Worm (Caenorhabditis elegans) whole organism, L3 larva: Measurements from ENCODE around the gene sma-1.

ENCODE experiments used
- ceh-28 ChIP-seq: fragments of 150-350 bp; optimal IDR thresholded peaks from 2 replicates; lab custom pipeline; 2014; ENCODE audit warnings: missing biosample characterization, missing genetic modification reagents, missing genetic modification characterization
- ceh-82 ChIP-seq: fragments of 150-350 bp; optimal IDR thresholded peaks from 2 replicates; lab custom pipeline; 2014; ENCODE audit warnings: missing biosample characterization, missing genetic modification characterization
- ceh-9 ChIP-seq: sonication (generic microtip); optimal IDR thresholded peaks from 2 replicates; lab custom pipeline; 2018; ENCODE audit warnings: missing biosample characterization, missing genetic modification characterization
- egl-27 ChIP-seq: sonication (generic microtip); optimal IDR thresholded peaks from 4 replicates; lab custom pipeline; 2017; ENCODE audit warnings: missing biosample characterization, missing genetic modification reagents, missing genetic modification characterization
- egl-5 ChIP-seq: fragments of 150-350 bp; optimal IDR thresholded peaks from 2 replicates; lab custom pipeline; 2017; ENCODE audit warnings: missing biosample characterization, missing genetic modification reagents, missing genetic modification characterization, inconsistent platforms
- elt-2 ChIP-seq: sonication (generic microtip); optimal IDR thresholded peaks from 2 replicates; lab custom pipeline; 2016; ENCODE audit warnings: missing genetic modification reagents, mild to moderate bottlenecking, missing genetic modification characterization, missing compliant biosample characterization
- fkh-10 ChIP-seq: sonication (generic microtip); optimal IDR thresholded peaks from 2 replicates; lab custom pipeline; 2017; ENCODE audit warnings: missing biosample characterization, missing genetic modification reagents, missing genetic modification characterization
- fos-1 ChIP-seq: fragments of 150-350 bp; optimal IDR thresholded peaks from 2 replicates; lab custom pipeline; 2014; ENCODE audit warnings: missing biosample characterization, missing genetic modification characterization
- jun-1 ChIP-seq: fragments of 150-350 bp; optimal IDR thresholded peaks from 2 replicates; lab custom pipeline; 2014; ENCODE audit warnings: missing biosample characterization, missing genetic modification reagents, missing genetic modification characterization
- lin-39 ChIP-seq: fragments of 150-350 bp; optimal IDR thresholded peaks from 2 replicates; lab custom pipeline; 2018; ENCODE audit warnings: missing biosample characterization, missing genetic modification reagents, missing genetic modification characterization
- lsy-12 ChIP-seq: sonication (generic microtip); optimal IDR thresholded peaks from 2 replicates; lab custom pipeline; 2016; ENCODE audit warnings: mild to moderate bottlenecking, missing genetic modification characterization, missing compliant biosample characterization
- nhr-12 ChIP-seq: fragments of 150-350 bp; optimal IDR thresholded peaks from 2 replicates; lab custom pipeline; 2014; ENCODE audit warnings: missing biosample characterization, missing genetic modification characterization
- nhr-237 ChIP-seq: fragments of 150-350 bp; optimal IDR thresholded peaks from 2 replicates; lab custom pipeline; 2014; ENCODE audit warnings: missing biosample characterization, missing genetic modification characterization
- nhr-25 ChIP-seq: sonication (generic microtip); optimal IDR thresholded peaks from 2 replicates; lab custom pipeline; 2017; ENCODE audit warnings: missing biosample characterization, missing genetic modification characterization
- skn-1 ChIP-seq: fragments of 150-350 bp; optimal IDR thresholded peaks from 2 replicates; lab custom pipeline; 2014; ENCODE audit warnings: missing biosample characterization, missing genetic modification characterization
- tbx-2 ChIP-seq: sonication (generic microtip); optimal IDR thresholded peaks from 2 replicates; lab custom pipeline; 2016; ENCODE audit warnings: mild to moderate bottlenecking, missing genetic modification characterization, missing compliant biosample characterization
- unc-39 ChIP-seq: sonication (generic microtip); optimal IDR thresholded peaks from 4 replicates; lab custom pipeline; 2017; ENCODE audit warnings: missing biosample characterization, missing genetic modification characterization
- unc-62 ChIP-seq: fragments of 150-350 bp; sonication (generic microtip); optimal IDR thresholded peaks from 4 replicates; lab custom pipeline; 2014; ENCODE audit warnings: missing biosample characterization, missing genetic modification reagents, missing genetic modification characterization
- zag-1 ChIP-seq: fragments of 150-350 bp; optimal IDR thresholded peaks from 2 replicates; lab custom pipeline; 2014; ENCODE audit warnings: missing biosample characterization, missing genetic modification characterization

Gene sma-1

DNA sequence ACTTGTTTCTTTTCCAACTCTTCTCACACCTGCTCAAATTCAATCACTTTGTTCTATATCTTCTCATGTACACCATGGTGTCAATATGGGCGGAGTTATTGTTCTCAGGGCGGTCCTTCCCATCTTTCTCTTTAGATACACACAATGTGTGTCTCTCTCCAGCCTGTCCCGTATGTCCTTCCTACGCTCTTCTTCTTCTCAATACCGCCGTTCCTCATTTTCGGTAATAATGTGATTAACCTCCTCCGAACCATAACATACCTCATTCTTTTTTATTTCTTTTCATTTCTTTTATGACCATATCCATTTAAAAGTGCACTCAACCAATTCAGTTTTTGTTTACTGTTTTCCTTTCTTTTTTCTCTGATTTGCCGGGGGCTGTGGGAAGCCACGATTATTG is 56.4 kb downstream of the sma-1 start:
- TF ChIP-seq ceh-28 (tag; lab: Kevin White, UChicago), result no peak
- TF ChIP-seq nhr-12 (tag; lab: Kevin White, UChicago), result no peak
- TF ChIP-seq unc-39 (tag; lab: Kevin White, UChicago), result no peak
- TF ChIP-seq ceh-82 (tag; lab: Kevin White, UChicago), result no peak
- no peak for TF ChIP-seq zag-1 (tag; lab: Kevin White, UChicago)
- peak; percentile 10 for TF ChIP-seq egl-5 (tag; lab: Kevin White, UChicago)

- TF ChIP-seq ceh-9 (tag; lab: Kevin White, UChicago) (peak; percentile 26), egl-27 (no peak), nhr-12 (tag; lab: Kevin White, UChicago) (no peak)
Measured at ce11 chrV:11958343-11959291, 59.4 kb downstream of the sma-1 start, which contains the start of gene F58H1.5. Gene F58H1.5, plus strand, starts transcription at chrV:11958393.

DNA sequence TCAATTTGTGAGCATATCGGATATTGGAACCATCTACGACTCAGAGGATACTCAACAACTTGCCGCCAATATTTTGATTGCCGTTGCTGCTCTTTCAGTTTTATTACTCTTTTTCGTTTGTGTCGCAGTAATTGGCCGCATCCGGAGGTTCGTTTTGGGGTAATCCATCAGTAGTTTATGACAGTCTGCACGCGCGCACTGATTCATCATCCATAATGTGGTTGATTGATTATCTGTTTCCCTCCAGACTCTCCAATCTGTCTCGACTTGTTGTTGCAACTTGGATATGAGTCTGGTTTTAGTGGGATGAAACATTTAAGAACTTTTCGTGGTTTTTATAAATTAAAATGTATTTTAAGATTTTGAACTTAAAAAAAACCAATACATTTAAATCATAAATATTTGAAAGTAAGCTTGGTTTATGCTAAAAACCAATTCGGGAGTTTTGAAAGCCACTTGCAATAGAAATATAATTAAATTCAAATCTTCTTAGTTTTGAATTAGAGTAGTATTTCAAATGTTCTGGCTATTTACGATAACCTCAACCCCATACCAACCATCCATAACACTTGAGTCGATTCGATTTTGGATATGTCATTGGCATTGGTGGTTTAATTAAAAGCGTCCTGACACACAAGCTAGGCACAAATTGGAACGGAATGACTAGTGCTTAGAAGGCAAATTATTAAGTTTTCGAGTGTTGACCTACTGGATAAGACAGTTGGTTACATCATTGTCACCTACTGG is 61.0 kb downstream of the sma-1 start:
- TF ChIP-seq lin-39 (tag; lab: Kevin White, UChicago), result peak; percentile 38
- no peak for TF ChIP-seq skn-1 (tag; lab: Kevin White, UChicago)

ce11 chrV:11960831-11961190 is 61.6 kb downstream of the sma-1 start:
- TF ChIP-seq unc-39 (tag; lab: Kevin White, UChicago), result no peak
- TF ChIP-seq fkh-10 (GFP tag; lab: Kevin White, UChicago), result peak; percentile 28

- TF ChIP-seq nhr-237 (tag; lab: Kevin White, UChicago) (no peak), nhr-25 (no peak), lsy-12 (tag; lab: Kevin White, UChicago) (no peak), fos-1 (tag; lab: Kevin White, UChicago) (no peak), egl-27 (no peak), unc-62 (GFP tag; lab: Kevin White, UChicago) (no peak), jun-1 (no peak), tbx-2 (tag; lab: Kevin White, UChicago) (no peak), elt-2 (tag; lab: Kevin White, UChicago) (no peak)
Measured at ce11 chrV:11964723-11965122, 65.5 kb downstream of the sma-1 start, which contains the start of gene F58H1.7. Gene F58H1.7, minus strand, starts transcription at chrV:11964823.
